Fruit fly (Drosophila melanogaster): ENCODE results near the gene GCS1.

DNA sequence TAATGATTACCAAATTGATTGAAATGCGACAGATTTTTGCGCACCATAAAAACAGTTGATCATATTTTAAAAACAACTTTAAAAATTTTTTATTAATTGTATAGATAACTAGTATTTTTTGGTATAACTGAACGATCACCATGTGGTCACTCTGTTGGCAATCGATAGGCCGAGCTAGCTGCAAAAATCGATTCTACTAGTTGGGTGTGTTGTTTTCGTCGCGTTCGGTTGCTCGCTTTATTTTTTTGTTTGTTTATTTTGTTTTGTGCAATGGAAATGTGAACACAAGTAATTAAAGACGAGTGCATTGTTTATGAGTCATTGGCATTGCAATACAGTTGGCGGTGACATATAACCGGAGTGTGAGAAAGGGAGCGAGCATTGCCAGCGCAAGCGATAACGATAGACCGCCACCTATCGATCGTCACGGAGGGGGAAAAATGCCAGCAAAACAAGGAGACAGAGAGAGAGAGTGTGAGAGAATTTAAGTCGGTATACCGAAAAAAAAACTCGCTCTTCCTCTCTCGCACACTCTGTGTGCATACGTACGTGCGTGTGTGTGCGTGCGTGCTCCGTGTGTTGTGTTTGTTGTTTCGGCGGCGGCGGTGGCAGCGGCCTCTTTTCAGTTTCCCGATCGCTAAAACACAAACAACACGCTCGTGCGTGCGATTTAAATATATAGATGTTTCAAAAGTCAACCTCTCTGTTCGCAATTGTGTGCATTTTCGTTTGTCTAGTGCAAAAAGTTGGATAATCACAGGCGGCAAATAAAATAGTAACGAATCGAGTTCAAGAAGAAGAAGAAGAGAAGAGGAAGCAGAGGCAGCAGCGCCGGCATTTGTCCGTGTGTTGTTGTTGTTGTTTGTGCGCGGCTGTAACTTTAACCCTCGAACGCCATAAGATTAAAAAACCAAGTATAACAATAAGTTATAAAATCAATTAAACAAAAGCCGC, 42.0 kb upstream of the GCS1 start:
- TF ChIP-seq CG11617 (GFP tag; optimal IDR thresholded peaks at IDR 0.05) (no peak), toe (GFP tag; optimal IDR thresholded peaks at IDR 0.05) (no peak), CG12768 (GFP tag; optimal IDR thresholded peaks at IDR 0.05) (no peak)

Measured in whole organism, adult.